Fruit fly (Drosophila melanogaster) whole organism, pupa: ENCODE data around the gene Ctr1A.

Experiments
- CG10348 ChIP-seq: fragments of 200-800 bp; sonication (Bioruptor generic); IDR thresholded peaks from 2 replicates; pipeline ENCODE4 v1.3.6; 2022; ENCODE audit warnings: missing biosample characterization, missing genetic modification characterization
- CG12605 ChIP-seq: fragments of 200-800 bp; sonication (Bioruptor generic); IDR thresholded peaks from 2 replicates; pipeline ENCODE4 v1.3.6; 2022; ENCODE audit warnings: missing biosample characterization, missing genetic modification characterization
- CG13204 ChIP-seq: fragments of 200-800 bp; sonication (Bioruptor generic); optimal IDR thresholded peaks from 2 replicates; lab custom pipeline; 2018; ENCODE audit warnings: missing biosample characterization, mild to moderate bottlenecking, missing genetic modification characterization, moderate library complexity
- CG14655 ChIP-seq: fragments of 200-800 bp; sonication (Bioruptor generic); optimal IDR thresholded peaks from 3 replicates; lab custom pipeline; 2017; ENCODE audit warnings: mild to moderate bottlenecking, missing biosample characterization, missing genetic modification reagents, missing genetic modification characterization
- CG15710 ChIP-seq: fragments of 200-800 bp; sonication (Bioruptor generic); optimal IDR thresholded peaks from 2 replicates; lab custom pipeline; 2018; ENCODE audit warnings: missing biosample characterization, mild to moderate bottlenecking, missing genetic modification characterization, moderate library complexity
- CG17806 ChIP-seq: fragments of 200-800 bp; sonication (Bioruptor generic); optimal IDR thresholded peaks from 2 replicates; lab custom pipeline; 2018; ENCODE audit warnings: missing biosample characterization, mild to moderate bottlenecking, missing genetic modification characterization, moderate library complexity
- CG32121 ChIP-seq: fragments of 200-800 bp; sonication (Bioruptor generic); IDR thresholded peaks from 2 replicates; pipeline ENCODE4 v1.3.6; 2022; ENCODE audit warnings: missing biosample characterization, missing genetic modification characterization
- CG34367 ChIP-seq: fragments of 200-800 bp; sonication (Bioruptor generic); optimal IDR thresholded peaks from 2 replicates; lab custom pipeline; 2018; ENCODE audit warnings: missing biosample characterization, mild to moderate bottlenecking, missing genetic modification characterization
- CG4496 ChIP-seq: fragments of 200-800 bp; sonication (Bioruptor generic); IDR thresholded peaks from 3 replicates; pipeline ENCODE4 v1.3.6; 2022; ENCODE audit warnings: missing biosample characterization, missing genetic modification characterization
- CG8159 ChIP-seq: fragments of 200-800 bp; sonication (Bioruptor generic); optimal IDR thresholded peaks from 3 replicates; lab custom pipeline; 2018; ENCODE audit warnings: missing biosample characterization, mild to moderate bottlenecking, missing genetic modification characterization, moderate library complexity
- CG8301 ChIP-seq: fragments of 200-800 bp; sonication (Bioruptor generic); optimal IDR thresholded peaks from 2 replicates; lab custom pipeline; 2018; ENCODE audit warnings: missing biosample characterization, mild to moderate bottlenecking, missing genetic modification characterization
- CG9948 ChIP-seq: fragments of 200-800 bp; sonication (Bioruptor generic); optimal IDR thresholded peaks from 2 replicates; lab custom pipeline; 2018; ENCODE audit warnings: missing biosample characterization, mild to moderate bottlenecking, missing genetic modification characterization, moderate library complexity
- D1 ChIP-seq: fragments of 200-800 bp; sonication (Bioruptor generic); optimal IDR thresholded peaks from 2 replicates; lab custom pipeline; 2018; ENCODE audit warnings: missing biosample characterization, mild to moderate bottlenecking, missing genetic modification characterization, moderate library complexity
- EcR ChIP-seq: fragments of 200-800 bp; sonication (Bioruptor generic); optimal IDR thresholded peaks from 3 replicates; lab custom pipeline; 2019; ENCODE audit warnings: missing biosample characterization, missing genetic modification characterization, mild to moderate bottlenecking, moderate library complexity, missing genetic modification reagents
- Ets98B ChIP-seq: fragments of 200-800 bp; sonication (Bioruptor generic); IDR thresholded peaks from 2 replicates; pipeline ENCODE4 v1.3.6; 2022; ENCODE audit warnings: missing biosample characterization, missing genetic modification characterization
- Pif1A ChIP-seq: fragments of 200-800 bp; sonication (Bioruptor generic); optimal IDR thresholded peaks from 3 replicates; lab custom pipeline; 2016; ENCODE audit warnings: missing biosample characterization, missing genetic modification characterization
- Pif1B ChIP-seq: fragments of 200-800 bp; sonication (Bioruptor generic); optimal IDR thresholded peaks from 3 replicates; lab custom pipeline; 2016; ENCODE audit warnings: missing biosample characterization, missing genetic modification characterization
- Snoo ChIP-seq: fragments of 200-800 bp; sonication (Bioruptor generic); optimal IDR thresholded peaks from 3 replicates; lab custom pipeline; 2017; ENCODE audit warnings: missing biosample characterization, mild to moderate bottlenecking, missing genetic modification characterization, inconsistent platforms
- fd96Ca ChIP-seq: fragments of 200-800 bp; sonication (Bioruptor generic); IDR thresholded peaks from 3 replicates; pipeline ENCODE4 v1.3.6; 2022; ENCODE audit warnings: missing biosample characterization, missing genetic modification characterization
- gl ChIP-seq: fragments of 200-800 bp; sonication (Bioruptor generic); optimal IDR thresholded peaks from 2 replicates; lab custom pipeline; 2018; ENCODE audit warnings: missing biosample characterization, mild to moderate bottlenecking, missing genetic modification characterization
- rn ChIP-seq: fragments of 200-800 bp; sonication (Bioruptor generic); IDR thresholded peaks from 2 replicates; pipeline ENCODE4 v1.3.6; 2022; ENCODE audit warnings: missing biosample characterization, missing genetic modification characterization

Gene Ctr1A

dm6 chrX:6656626-6657558, 4.6 kb upstream of the Ctr1A start:
- TF ChIP-seq gl (tag; lab: Kevin White, UChicago) (no peak), CG15710 (tag; lab: Kevin White, UChicago) (peak; percentile 51), CG8159 (tag; lab: Kevin White, UChicago) (peak; percentile 58), fd96Ca (GFP tag; lab: Robert Waterston, UW) (no peak), Pif1B (GFP tag; lab: Kevin White, UChicago) (peak; percentile 49), rn (GFP tag; lab: Robert Waterston, UW) (no peak), CG34367 (tag; lab: Kevin White, UChicago) (peak; percentile 8), Ets98B (GFP tag; lab: Robert Waterston, UW) (peak; percentile 46), CG32121 (GFP tag; lab: Robert Waterston, UW) (peak; percentile 39; the same call in 1 of the 2 replicates), CG10348 (GFP tag; lab: Robert Waterston, UW) (no peak), EcR (GFP tag; lab: Kevin White, UChicago) (peak; percentile 36), CG13204 (peak; percentile 52), Snoo (peak; percentile 21), CG4496 (GFP tag; lab: Robert Waterston, UW) (no peak), CG14655 (GFP tag; lab: Kevin White, UChicago) (peak; percentile 58), CG12605 (GFP tag; lab: Robert Waterston, UW) (0 out of 2 replicates have a peak, but pooled peaks have one; percentile 25), CG9948 (tag; lab: Kevin White, UChicago) (peak; percentile 21), CG8301 (tag; lab: Kevin White, UChicago) (peak; percentile 56), CG17806 (peak; percentile 27), D1 (no peak), Pif1A (GFP tag; lab: Kevin White, UChicago) (peak; percentile 30)

DNA sequence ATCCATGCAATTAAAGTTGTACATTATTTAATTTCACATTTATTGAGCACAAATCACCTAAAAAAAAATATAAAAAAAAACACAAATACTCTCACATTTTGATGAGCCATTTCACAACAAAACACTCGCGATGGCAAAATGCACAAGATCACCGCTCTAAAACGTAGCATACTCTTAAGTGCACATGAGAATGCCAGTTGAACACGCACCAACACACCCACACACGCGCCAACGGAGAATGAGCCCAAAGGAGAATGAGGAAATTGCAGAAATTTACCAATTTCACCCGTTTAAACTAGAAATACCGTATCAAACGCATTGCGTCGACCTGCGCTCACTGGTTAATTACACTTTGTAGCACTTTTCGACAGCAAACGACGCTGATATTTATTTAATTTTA, 1.5 kb upstream of the Ctr1A start:
- TF ChIP-seq CG17806 (no peak), CG13204 (no peak), CG14655 (GFP tag; lab: Kevin White, UChicago) (no peak), CG32121 (GFP tag; lab: Robert Waterston, UW) (peak; percentile 20; the same call in 1 of the 2 replicates), Pif1B (GFP tag; lab: Kevin White, UChicago) (no peak), CG12605 (GFP tag; lab: Robert Waterston, UW) (no peak), CG34367 (tag; lab: Kevin White, UChicago) (no peak)

dm6 chrX:6661880-6662279, 433 bp downstream of the Ctr1A start:
- TF ChIP-seq Snoo = no peak
- TF ChIP-seq CG14655 (GFP tag; lab: Kevin White, UChicago) = peak; percentile 2
- TF ChIP-seq D1 = no peak
- no peak for TF ChIP-seq EcR (GFP tag; lab: Kevin White, UChicago)
- no peak for TF ChIP-seq CG12605 (GFP tag; lab: Robert Waterston, UW)
- peak; percentile 57; the same call in 2 of the 3 replicates for TF ChIP-seq fd96Ca (GFP tag; lab: Robert Waterston, UW)
- 0 out of 2 replicates have a peak, but pooled peaks have one; percentile 23 for TF ChIP-seq CG32121 (GFP tag; lab: Robert Waterston, UW)
- TF ChIP-seq CG8159 (tag; lab: Kevin White, UChicago) = peak; percentile 24
- no peak for TF ChIP-seq Pif1B (GFP tag; lab: Kevin White, UChicago)
- TF ChIP-seq Ets98B (GFP tag; lab: Robert Waterston, UW) = no peak
- no peak for TF ChIP-seq Pif1A (GFP tag; lab: Kevin White, UChicago)
- TF ChIP-seq CG34367 (tag; lab: Kevin White, UChicago) = no peak
- 0 out of 3 replicates have a peak, but pooled peaks have one; percentile 17 for TF ChIP-seq CG4496 (GFP tag; lab: Robert Waterston, UW)

- TF ChIP-seq CG32121 (GFP tag; lab: Robert Waterston, UW) (no peak), EcR (GFP tag; lab: Kevin White, UChicago) (peak; percentile 83)
These were observed 931 bp downstream of the Ctr1A start for dm6 chrX:6662378-6662777.

DNA sequence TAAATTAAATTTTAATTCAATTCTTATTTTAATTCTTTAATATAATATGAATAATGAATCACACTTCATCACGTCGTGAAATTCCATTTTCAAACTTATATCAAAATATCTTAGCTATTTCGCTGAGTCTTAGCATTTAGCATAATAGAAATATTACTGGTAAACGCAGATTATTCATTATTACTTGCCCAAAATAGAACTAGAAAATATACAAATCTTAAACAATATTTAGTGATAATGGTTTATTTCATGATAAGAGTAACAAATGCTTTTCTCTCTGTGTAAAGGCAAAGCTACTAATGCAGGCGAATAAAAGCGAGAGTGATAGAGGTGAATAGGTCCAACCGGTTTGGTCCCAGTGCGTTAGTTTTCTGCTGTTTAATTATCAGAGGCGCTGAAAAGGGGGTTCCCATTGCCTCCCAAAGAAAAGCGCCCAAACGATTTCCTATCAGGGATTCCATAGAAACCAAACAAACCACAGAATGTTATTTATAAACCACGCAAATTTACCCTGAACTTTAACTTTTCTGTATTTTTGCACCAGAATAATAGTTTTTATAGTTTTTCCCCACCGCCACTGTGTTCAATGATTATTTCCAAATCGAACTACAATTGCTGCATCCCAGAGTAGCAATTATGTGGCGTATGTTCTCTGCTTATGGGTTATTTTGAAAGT, 1.6 kb downstream of the Ctr1A start:
- TF ChIP-seq Pif1A (GFP tag; lab: Kevin White, UChicago) = no peak
- TF ChIP-seq Pif1B (GFP tag; lab: Kevin White, UChicago) = peak; percentile 2
- TF ChIP-seq D1 = no peak
- peak; percentile 88 for TF ChIP-seq fd96Ca (GFP tag; lab: Robert Waterston, UW)
- TF ChIP-seq CG17806 = no peak
- TF ChIP-seq CG32121 (GFP tag; lab: Robert Waterston, UW) = peak; percentile 64
- TF ChIP-seq CG15710 (tag; lab: Kevin White, UChicago) = no peak
- TF ChIP-seq CG9948 (tag; lab: Kevin White, UChicago) = peak; percentile 23
- no peak for TF ChIP-seq Snoo
- no peak for TF ChIP-seq EcR (GFP tag; lab: Kevin White, UChicago)
- TF ChIP-seq CG8159 (tag; lab: Kevin White, UChicago) = no peak
- no peak for TF ChIP-seq CG34367 (tag; lab: Kevin White, UChicago)
- no peak for TF ChIP-seq rn (GFP tag; lab: Robert Waterston, UW)
- no peak for TF ChIP-seq CG13204
- TF ChIP-seq CG12605 (GFP tag; lab: Robert Waterston, UW) = no peak; the same call in none of the 2 replicates
- peak; percentile 39 for TF ChIP-seq CG8301 (tag; lab: Kevin White, UChicago)
- TF ChIP-seq gl (tag; lab: Kevin White, UChicago) = no peak
- TF ChIP-seq CG10348 (GFP tag; lab: Robert Waterston, UW) = no peak
- peak; percentile 69 for TF ChIP-seq Ets98B (GFP tag; lab: Robert Waterston, UW)
- peak; percentile 79 for TF ChIP-seq CG14655 (GFP tag; lab: Kevin White, UChicago)
- peak; percentile 67 for TF ChIP-seq CG4496 (GFP tag; lab: Robert Waterston, UW)
